Worm (Caenorhabditis elegans): ENCODE measurements around the gene skpo-1.

- no peak for TF ChIP-seq ama-1 (optimal IDR thresholded peaks at IDR 0.05)
- no peak for TF ChIP-seq nhr-11 (tag; optimal IDR thresholded peaks at IDR 0.05)
- no peak for TF ChIP-seq ceh-9 (tag; optimal IDR thresholded peaks at IDR 0.05)
- TF ChIP-seq ceh-31 (tag; optimal IDR thresholded peaks at IDR 0.05), result no peak
- no peak for TF ChIP-seq ceh-2 (tag; optimal IDR thresholded peaks at IDR 0.05)
These were observed 4.9 kb upstream of the skpo-1 start for ce11 chrII:8409538-8409937.
